Fruit fly (Drosophila melanogaster) whole organism, pupa: Measurements from ENCODE around the gene UQCR-Q.
A peak's percentile ranks its signal among the peaks of the same experiment; 100 is the strongest.

Experiments
- CG15710 ChIP-seq: fragments of 200-800 bp; sonication (Bioruptor generic); optimal IDR thresholded peaks from 2 replicates; lab custom pipeline; 2018; ENCODE audit warnings: missing biosample characterization, mild to moderate bottlenecking, missing genetic modification characterization, moderate library complexity
- CG17806 ChIP-seq: fragments of 200-800 bp; sonication (Bioruptor generic); optimal IDR thresholded peaks from 2 replicates; lab custom pipeline; 2018; ENCODE audit warnings: missing biosample characterization, mild to moderate bottlenecking, missing genetic modification characterization, moderate library complexity
- CG9948 ChIP-seq: fragments of 200-800 bp; sonication (Bioruptor generic); optimal IDR thresholded peaks from 2 replicates; lab custom pipeline; 2018; ENCODE audit warnings: missing biosample characterization, mild to moderate bottlenecking, missing genetic modification characterization, moderate library complexity

DNA sequence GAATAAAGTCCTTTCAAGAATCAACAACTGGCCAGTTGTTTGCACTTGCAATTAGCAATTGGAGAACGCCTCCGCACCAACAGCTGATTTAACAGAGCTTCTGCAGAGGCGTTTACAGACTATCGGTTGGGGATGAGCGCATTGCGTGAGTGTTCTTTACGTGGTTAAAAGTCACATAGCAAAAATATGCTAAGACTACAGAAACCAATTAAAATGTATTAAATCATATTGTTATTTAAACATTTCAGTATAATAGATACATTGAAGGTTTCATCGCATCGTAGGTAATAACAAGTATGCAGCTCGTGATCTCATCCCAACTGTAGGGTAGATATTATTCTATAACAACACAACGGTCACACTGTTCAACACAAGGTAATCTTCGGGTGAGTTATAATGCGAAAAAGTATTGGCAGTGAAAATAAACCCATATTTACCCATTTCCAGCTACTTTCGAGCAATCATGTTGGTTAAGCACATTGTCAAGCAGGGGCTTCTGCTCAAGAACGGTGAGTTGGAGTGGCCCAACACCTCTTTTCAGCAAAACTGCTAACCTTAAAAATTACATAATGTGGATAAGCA lies 49.3 kb upstream of the UQCR-Q start, which contains the start of the genes Sec3 and COX7B:
- TF ChIP-seq CG15710 (peak; percentile 58), CG17806 (tag; lab: Kevin White, UChicago) (peak; percentile 45), CG9948 (tag; lab: Kevin White, UChicago) (peak; percentile 32)
